Fruit fly (Drosophila melanogaster) whole organism, embryonic: Measurements from ENCODE around the gene Vti1b.

Experiments used
- Adf1 ChIP-seq: fragments of 200-800 bp; sonication (Bioruptor generic); IDR thresholded peaks from 2 replicates; pipeline ENCODE4 v1.3.6; 2022; ENCODE audit warnings: missing biosample characterization, missing genetic modification characterization
- BEAF-32 ChIP-seq: fragments of 200-800 bp; sonication (Bioruptor generic); optimal IDR thresholded peaks from 3 replicates; lab custom pipeline; 2017; ENCODE audit warnings: missing biosample characterization, missing genetic modification characterization, mild to moderate bottlenecking, moderate library complexity, missing genetic modification reagents
- BtbVII ChIP-seq: fragments of 200-800 bp; sonication (Bioruptor generic); optimal IDR thresholded peaks from 3 replicates; lab custom pipeline; 2017; ENCODE audit warnings: missing biosample characterization, mild to moderate bottlenecking, missing genetic modification characterization
- CG13775 ChIP-seq: fragments of 200-800 bp; sonication (Bioruptor generic); optimal IDR thresholded peaks from 3 replicates; lab custom pipeline; 2017; ENCODE audit warnings: missing biosample characterization, mild to moderate bottlenecking, missing genetic modification characterization
- CG14441 ChIP-seq: fragments of 200-800 bp; sonication (Bioruptor generic); IDR thresholded peaks from 2 replicates; pipeline ENCODE4 v1.3.6; 2022; ENCODE audit warnings: missing biosample characterization, missing genetic modification characterization
- CG1529 ChIP-seq: fragments of 200-800 bp; sonication (Bioruptor generic); optimal IDR thresholded peaks from 3 replicates; lab custom pipeline; 2018; ENCODE audit warnings: missing biosample characterization, missing genetic modification characterization
- CG16813 ChIP-seq: fragments of 200-800 bp; sonication (Bioruptor generic); IDR thresholded peaks from 3 replicates; pipeline ENCODE4 v1.3.6; 2022; ENCODE audit warnings: missing biosample characterization, missing genetic modification characterization; ENCODE audit not compliant: partially characterized antibody
- CG18476 ChIP-seq: fragments of 200-800 bp; sonication (Bioruptor generic); optimal IDR thresholded peaks from 2 replicates; lab custom pipeline; 2016; ENCODE audit warnings: missing biosample characterization, mild to moderate bottlenecking, missing genetic modification characterization
- CG18619 ChIP-seq: fragments of 200-800 bp; sonication (Bioruptor generic); optimal IDR thresholded peaks from 3 replicates; lab custom pipeline; 2017; ENCODE audit warnings: missing biosample characterization, mild to moderate bottlenecking, missing genetic modification characterization
- CG2202 ChIP-seq: fragments of 200-800 bp; sonication (Bioruptor generic); optimal IDR thresholded peaks from 2 replicates; lab custom pipeline; 2018; ENCODE audit warnings: missing biosample characterization, mild to moderate bottlenecking, missing genetic modification characterization
- CG31388 ChIP-seq: fragments of 200-800 bp; sonication (Bioruptor generic); optimal IDR thresholded peaks from 2 replicates; lab custom pipeline; 2016; ENCODE audit warnings: missing biosample characterization, missing genetic modification characterization
- CG3407 ChIP-seq: fragments of 200-800 bp; sonication (Bioruptor generic); optimal IDR thresholded peaks from 2 replicates; lab custom pipeline; 2018; ENCODE audit warnings: missing biosample characterization, mild to moderate bottlenecking, missing genetic modification characterization
- CG42726 ChIP-seq: fragments of 200-800 bp; sonication (Bioruptor generic); IDR thresholded peaks from 2 replicates; pipeline ENCODE4 v1.3.6; 2022; ENCODE audit warnings: missing biosample characterization, missing genetic modification characterization; ENCODE audit not compliant: partially characterized antibody
- CG4328 ChIP-seq: fragments of 200-800 bp; sonication (Bioruptor generic); optimal IDR thresholded peaks from 3 replicates; lab custom pipeline; 2017; ENCODE audit warnings: missing biosample characterization, missing genetic modification reagents, missing genetic modification characterization
- CG4360 ChIP-seq: fragments of 200-800 bp; sonication (Bioruptor generic); IDR thresholded peaks from 2 replicates; pipeline ENCODE4 v1.3.6; 2022; ENCODE audit warnings: missing biosample characterization, missing genetic modification characterization
- CG7928 ChIP-seq: fragments of 200-800 bp; sonication (Bioruptor generic); optimal IDR thresholded peaks from 2 replicates; lab custom pipeline; 2017; ENCODE audit warnings: missing biosample characterization, mild to moderate bottlenecking, missing genetic modification characterization
- CG8089 ChIP-seq: fragments of 200-800 bp; sonication (Bioruptor generic); optimal IDR thresholded peaks from 3 replicates; lab custom pipeline; 2016; ENCODE audit warnings: missing biosample characterization, missing genetic modification characterization
- CG8924 ChIP-seq: fragments of 200-800 bp; optimal IDR thresholded peaks from 3 replicates; lab custom pipeline; 2019; ENCODE audit warnings: missing biosample characterization, mild to moderate bottlenecking, missing genetic modification characterization, moderate library complexity
- CG9609 ChIP-seq: fragments of 200-800 bp; sonication (Bioruptor generic); optimal IDR thresholded peaks from 3 replicates; lab custom pipeline; 2016; ENCODE audit warnings: missing biosample characterization, missing genetic modification characterization
- CTCF ChIP-seq: fragments of 200-800 bp; sonication (Bioruptor generic); optimal IDR thresholded peaks from 2 replicates; lab custom pipeline; 2017; ENCODE audit warnings: missing biosample characterization, mild to moderate bottlenecking, missing genetic modification characterization, moderate library complexity
- CrebB ChIP-seq: fragments of 200-800 bp; sonication (Bioruptor generic); optimal IDR thresholded peaks from 3 replicates; lab custom pipeline; 2018; ENCODE audit warnings: missing biosample characterization, mild to moderate bottlenecking, missing genetic modification characterization
- Drgx ChIP-seq: fragments of 200-800 bp; sonication (Bioruptor generic); IDR thresholded peaks from 2 replicates; pipeline ENCODE4 v1.3.6; 2022; ENCODE audit warnings: missing biosample characterization, missing genetic modification characterization
- E2f2 ChIP-seq: fragments of 200-800 bp; sonication (Bioruptor generic); IDR thresholded peaks from 2 replicates; pipeline ENCODE4 v1.3.6; 2022; ENCODE audit warnings: missing biosample characterization, missing genetic modification characterization
- H2.0 ChIP-seq: fragments of 200-800 bp; sonication (Bioruptor generic); IDR thresholded peaks from 2 replicates; pipeline ENCODE4 v1.3.6; 2022; ENCODE audit warnings: missing biosample characterization, missing genetic modification characterization
- HmgZ ChIP-seq: fragments of 200-800 bp; sonication (Bioruptor generic); optimal IDR thresholded peaks from 2 replicates; lab custom pipeline; 2018; ENCODE audit warnings: missing biosample characterization, mild to moderate bottlenecking, missing genetic modification characterization
- Hmx ChIP-seq: fragments of 200-800 bp; sonication (Bioruptor generic); optimal IDR thresholded peaks from 2 replicates; lab custom pipeline; 2016; ENCODE audit warnings: missing biosample characterization, missing genetic modification characterization
- MBD-R2 ChIP-seq: fragments of 200-800 bp; sonication (Bioruptor generic); IDR thresholded peaks from 2 replicates; pipeline ENCODE4 v1.3.6; 2022; ENCODE audit warnings: missing biosample characterization, missing genetic modification characterization
- Med ChIP-seq: fragments of 200-800 bp; sonication (Bioruptor generic); peaks from one replicate; lab custom pipeline; 2016; ENCODE audit warnings: missing biosample characterization, missing genetic modification characterization, mild to moderate bottlenecking, inconsistent platforms, moderate library complexity
- Trl ChIP-seq, 3 experiments: fragments of >200 bp in 2 of 3; fragments of 200-800 bp in 1 of 3; sonication (Bioruptor generic) in 1 of 3; optimal IDR thresholded peaks; 2 replicates in 1 of 3; 3 replicates in 2 of 3; lab custom pipeline; 2016 to 2017; ENCODE audit warnings: missing biosample characterization in 1 of 3, missing genetic modification characterization in 1 of 3
- chinmo ChIP-seq: fragments of 200-800 bp; sonication (Bioruptor generic); IDR thresholded peaks from 4 replicates; pipeline ENCODE4 v1.3.6; 2022; ENCODE audit warnings: missing biosample characterization, missing genetic modification characterization; ENCODE audit not compliant: partially characterized antibody
- cwo ChIP-seq: fragments of 200-800 bp; sonication (Bioruptor generic); optimal IDR thresholded peaks from 3 replicates; lab custom pipeline; 2017; ENCODE audit warnings: missing biosample characterization, missing genetic modification characterization, mild to moderate bottlenecking, moderate library complexity, missing genetic modification reagents
- exex ChIP-seq: fragments of 200-800 bp; sonication (Bioruptor generic); optimal IDR thresholded peaks from 4 replicates; lab custom pipeline; 2018; ENCODE audit warnings: missing biosample characterization, mild to moderate bottlenecking, missing genetic modification characterization, moderate library complexity
- ken ChIP-seq: fragments of 200-800 bp; sonication (Bioruptor generic); IDR thresholded peaks from 3 replicates; pipeline ENCODE4 v1.3.6; 2022; ENCODE audit warnings: missing biosample characterization, missing genetic modification characterization
- mam ChIP-seq: fragments of 200-800 bp; sonication (Bioruptor generic); optimal IDR thresholded peaks from 3 replicates; lab custom pipeline; 2016; ENCODE audit warnings: missing biosample characterization, missing genetic modification characterization
- mld ChIP-seq: fragments of 200-800 bp; sonication (Bioruptor generic); IDR thresholded peaks from 3 replicates; pipeline ENCODE4 v1.3.6; 2022; ENCODE audit warnings: missing biosample characterization, missing genetic modification characterization; ENCODE audit not compliant: partially characterized antibody
- pan ChIP-seq, 4 experiments: fragments of >200 bp in 3 of 4; fragments of 200-800 bp in 1 of 4; sonication (Bioruptor generic) in 1 of 4; optimal IDR thresholded peaks in 3 of 4; IDR thresholded peaks in 1 of 4; 2 replicates each; pipeline versions ENCODE4 v1.3.6 to Lab custom; 2017 to 2022; ENCODE audit warnings: missing biosample characterization in 2 of 4, missing genetic modification characterization in 2 of 4, mixed read lengths in 1 of 4
- pho ChIP-seq: fragments of 200-800 bp; sonication (Bioruptor generic); optimal IDR thresholded peaks from 2 replicates; lab custom pipeline; 2016; ENCODE audit warnings: missing biosample characterization, missing genetic modification characterization
- prd ChIP-seq, 3 experiments: fragments of >200 bp in 2 of 3; fragments of 200-800 bp in 1 of 3; sonication (Bioruptor generic) in 1 of 3; optimal IDR thresholded peaks in 2 of 3; IDR thresholded peaks in 1 of 3; 2 replicates in 2 of 3; 3 replicates in 1 of 3; pipeline versions ENCODE4 v1.3.6 to Lab custom; 2017 to 2022; ENCODE audit warnings: missing biosample characterization in 1 of 3, missing genetic modification characterization in 1 of 3
- psq ChIP-seq: fragments of 200-800 bp; sonication (Bioruptor generic); optimal IDR thresholded peaks from 2 replicates; lab custom pipeline; 2017; ENCODE audit warnings: missing biosample characterization, missing genetic modification characterization
- schlank ChIP-seq: fragments of 200-800 bp; sonication (Bioruptor generic); optimal IDR thresholded peaks from 2 replicates; lab custom pipeline; 2018; ENCODE audit warnings: missing biosample characterization, mild to moderate bottlenecking, missing genetic modification characterization
- scrt ChIP-seq: fragments of 200-800 bp; sonication (Bioruptor generic); optimal IDR thresholded peaks from 2 replicates; lab custom pipeline; 2018; ENCODE audit warnings: missing biosample characterization, mild to moderate bottlenecking, missing genetic modification characterization, moderate library complexity
- sd ChIP-seq: fragments of 200-800 bp; sonication (Bioruptor generic); optimal IDR thresholded peaks from 3 replicates; lab custom pipeline; 2018; ENCODE audit warnings: missing biosample characterization, mild to moderate bottlenecking, missing genetic modification characterization, moderate library complexity
- sens-2 ChIP-seq: fragments of 200-800 bp; sonication (Bioruptor generic); IDR thresholded peaks from 2 replicates; pipeline ENCODE4 v1.3.6; 2022; ENCODE audit warnings: missing biosample characterization, missing genetic modification characterization
- sim ChIP-seq: fragments of 200-800 bp; sonication (Bioruptor generic); IDR thresholded peaks from 2 replicates; pipeline ENCODE4 v1.3.6; 2022; ENCODE audit warnings: missing biosample characterization, missing genetic modification characterization
- stc ChIP-seq: fragments of 200-800 bp; sonication (Bioruptor generic); IDR thresholded peaks from 2 replicates; pipeline ENCODE4 v1.3.6; 2022; ENCODE audit warnings: missing biosample characterization, missing genetic modification characterization
- tx ChIP-seq: fragments of 200-800 bp; sonication (Bioruptor generic); optimal IDR thresholded peaks from 2 replicates; lab custom pipeline; 2016; ENCODE audit warnings: missing biosample characterization, missing genetic modification characterization
- vvl ChIP-seq: fragments of 200-800 bp; sonication (Bioruptor generic); IDR thresholded peaks from 2 replicates; pipeline ENCODE4 v1.3.6; 2022; ENCODE audit warnings: missing biosample characterization, missing genetic modification characterization

Vti1b gene

dm6 chr3R:18445148-18445843, 48.5 kb downstream of the Vti1b start (continued):
- TF ChIP-seq Adf1 (peak; percentile 87), CG9609 (GFP tag; lab: Kevin White, UChicago) (no peak), CG18476 (GFP tag; lab: Kevin White, UChicago) (no peak), MBD-R2 (GFP tag; lab: Robert Waterston, UW) (0 out of 2 replicates have a peak, but pooled peaks have one; percentile 11), pan (optimal IDR thresholded peaks at IDR 0.05; lab: Kevin White, UChicago) (no peak), pan (GFP tag; optimal IDR thresholded peaks at IDR 0.05 in 1 of 2, IDR thresholded peaks at IDR 0.05 in 1 of 2) (no peak), BtbVII (no peak), Drgx (GFP tag; lab: Robert Waterston, UW) (no peak), exex (tag; lab: Kevin White, UChicago) (peak; percentile 66), BEAF-32 (no peak), sd (tag; lab: Kevin White, UChicago) (peak; percentile 85), CG8089 (GFP tag; lab: Kevin White, UChicago) (no peak), CG18619 (no peak)

dm6 chr3R:18447146-18447773, 50.5 kb downstream of the Vti1b start:
- TF ChIP-seq CTCF (GFP tag; lab: Kevin White, UChicago) (no peak), mld (GFP tag; lab: Robert Waterston, UW) (no peak), tx (GFP tag; lab: Kevin White, UChicago) (no peak), CG14441 (no peak), mam (no peak), pho (GFP tag; lab: Kevin White, UChicago) (no peak), sens-2 (GFP tag; lab: Robert Waterston, UW) (no peak), HmgZ (tag; lab: Kevin White, UChicago) (no peak), CG31388 (GFP tag; lab: Kevin White, UChicago) (no peak), CG13775 (no peak), Hmx (GFP tag; lab: Kevin White, UChicago) (no peak), CG16813 (GFP tag; lab: Robert Waterston, UW) (no peak), ken (no peak), CG8924 (tag; lab: Kevin White, UChicago) (no peak), sim (GFP tag; lab: Robert Waterston, UW) (no peak), chinmo (GFP tag; lab: Robert Waterston, UW) (no peak), scrt (GFP tag; lab: Kevin White, UChicago) (no peak), vvl (no peak), CG4328 (GFP tag; lab: Kevin White, UChicago) (no peak), CG2202 (no peak), CG1529 (GFP tag; lab: Kevin White, UChicago) (no peak), CG7928 (GFP tag; lab: Kevin White, UChicago) (no peak), psq (GFP tag; lab: Kevin White, UChicago) (no peak), Trl (optimal IDR thresholded peaks at IDR 0.05; lab: Kevin White, UChicago) (peak in 1 of 2 experiments; percentile 72), Trl (GFP tag; optimal IDR thresholded peaks at IDR 0.05; lab: Kevin White, UChicago) (no peak), H2.0 (GFP tag; lab: Robert Waterston, UW) (no peak), CG42726 (GFP tag; lab: Robert Waterston, UW) (0 out of 2 replicates have a peak, but pooled peaks have one; percentile 6), E2f2 (GFP tag; lab: Robert Waterston, UW) (no peak), Med (GFP tag; lab: Kevin White, UChicago) (peak; percentile 34), cwo (peak; percentile 65), CG3407 (GFP tag; lab: Kevin White, UChicago) (no peak), prd (optimal IDR thresholded peaks at IDR 0.05; lab: Kevin White, UChicago) (no peak), prd (GFP tag; IDR thresholded peaks at IDR 0.05; lab: Robert Waterston, UW) (no peak), CrebB (tag; lab: Kevin White, UChicago) (no peak), stc (no peak), CG4360 (no peak), schlank (tag; lab: Kevin White, UChicago) (no peak)
